Fruit fly (Drosophila melanogaster): ENCODE data around the gene CG31810.

Gene CG31810

DNA sequence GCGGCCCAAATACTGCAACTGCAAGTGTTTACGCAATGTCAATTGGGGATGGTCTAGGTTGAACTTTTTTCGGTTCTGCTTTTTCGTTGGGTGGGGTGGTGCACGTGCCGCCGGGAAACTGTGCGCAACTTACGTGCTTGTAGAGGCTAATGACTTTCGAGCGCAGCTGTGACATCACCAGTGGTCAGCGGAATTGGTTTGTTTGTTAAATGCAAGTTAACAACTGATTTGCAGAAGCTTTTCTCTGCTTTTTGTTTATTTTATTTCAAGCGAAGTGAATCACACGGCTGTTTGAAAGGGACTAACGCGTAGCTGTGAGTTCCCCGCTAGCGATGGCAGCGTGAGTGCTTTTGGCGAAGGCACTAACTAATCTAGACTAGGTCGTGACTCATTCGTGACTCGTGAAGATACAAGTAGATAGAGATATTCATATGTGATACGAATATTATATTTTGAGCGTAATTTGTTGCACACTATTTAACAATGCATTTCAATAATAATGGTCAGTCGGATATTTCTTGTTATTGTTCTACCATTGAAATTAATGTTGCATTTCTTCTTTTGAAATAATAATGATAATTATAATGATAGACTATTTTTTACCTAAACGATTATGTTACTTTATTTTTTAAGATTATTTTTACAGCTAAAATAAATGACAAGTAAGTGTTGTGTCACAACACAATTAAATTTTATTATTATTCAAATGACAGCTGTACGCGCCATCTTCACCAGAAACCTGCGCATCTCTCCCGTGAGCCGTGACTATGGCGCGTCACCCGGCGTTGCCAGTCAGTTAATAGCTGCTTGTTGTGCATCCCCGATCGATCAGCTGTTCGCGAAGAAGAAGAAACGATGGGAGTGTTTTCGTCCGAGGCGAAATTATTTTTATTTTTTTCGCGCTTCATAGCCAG, 35.7 kb upstream of the CG31810 start, which contains the start of the genes osi and tweek (continued):
- no peak for TF ChIP-seq CG7271 (tag; optimal IDR thresholded peaks at IDR 0.05)
- peak; percentile 27 for TF ChIP-seq tap (tag; optimal IDR thresholded peaks at IDR 0.05)
- TF ChIP-seq CoRest (tag; optimal IDR thresholded peaks at IDR 0.05) = peak; percentile 81
- no peak for TF ChIP-seq eyg (GFP tag; optimal IDR thresholded peaks at IDR 0.05)
- TF ChIP-seq psq (GFP tag; optimal IDR thresholded peaks at IDR 0.05) = no peak
- peak; percentile 48 for TF ChIP-seq Oli (tag; optimal IDR thresholded peaks at IDR 0.05)
- peak; percentile 31; the same call in 1 of the 2 replicates for TF ChIP-seq CG1024 (GFP tag; IDR thresholded peaks at IDR 0.05)
- peak; percentile 55 for TF ChIP-seq MTF-1 (GFP tag; optimal IDR thresholded peaks at IDR 0.05; ENCODE audit: borderline replicate concordance)
- no peak for TF ChIP-seq C15 (GFP tag; IDR thresholded peaks at IDR 0.05)
- peak; percentile 84 for TF ChIP-seq NFAT (GFP tag; IDR thresholded peaks at IDR 0.05)
- TF ChIP-seq onecut (GFP tag; IDR thresholded peaks at IDR 0.05) = no peak
- TF ChIP-seq Ptx1 (GFP tag; IDR thresholded peaks at IDR 0.05) = peak; percentile 61
- TF ChIP-seq Xrp1 (GFP tag; IDR thresholded peaks at IDR 0.05) = no peak
- TF ChIP-seq CG13123 (GFP tag; optimal IDR thresholded peaks at IDR 0.05) = peak; percentile 5
- TF ChIP-seq trh (GFP tag; optimal IDR thresholded peaks at IDR 0.05) = peak; percentile 47
- TF ChIP-seq Rx (GFP tag; IDR thresholded peaks at IDR 0.05) = no peak
- TF ChIP-seq H2.0 (GFP tag; IDR thresholded peaks at IDR 0.05) = peak; percentile 50
- TF ChIP-seq shn (GFP tag; optimal IDR thresholded peaks at IDR 0.05) = peak; percentile 28
- no peak for TF ChIP-seq CG4707 (GFP tag; optimal IDR thresholded peaks at IDR 0.05)
- TF ChIP-seq CG12219 (GFP tag; optimal IDR thresholded peaks at IDR 0.05) = no peak
- TF ChIP-seq CG15011 (GFP tag; optimal IDR thresholded peaks at IDR 0.05) = no peak
- TF ChIP-seq CG14710 (tag; optimal IDR thresholded peaks at IDR 0.05) = peak; percentile 52
- peak; percentile 70 for TF ChIP-seq grau (tag; optimal IDR thresholded peaks at IDR 0.05)
- TF ChIP-seq CG6689 (GFP tag; IDR thresholded peaks at IDR 0.05) = no peak
- no peak for TF ChIP-seq CG14965 (GFP tag; optimal IDR thresholded peaks at IDR 0.05; ENCODE audit: borderline replicate concordance)
- TF ChIP-seq h (optimal IDR thresholded peaks at IDR 0.05) = no peak
- TF ChIP-seq btn (GFP tag; optimal IDR thresholded peaks at IDR 0.05) = no peak
- TF ChIP-seq CG32532 (GFP tag; IDR thresholded peaks at IDR 0.05) = peak; percentile 49
- no peak for TF ChIP-seq so (GFP tag; IDR thresholded peaks at IDR 0.05)
- TF ChIP-seq CG31441 (GFP tag; IDR thresholded peaks at IDR 0.05) = no peak; the same call in 1 of the 2 replicates
- peak; percentile 25 for TF ChIP-seq CG12769 (tag; optimal IDR thresholded peaks at IDR 0.05)
- no peak; the same call in 2 of the 3 replicates for TF ChIP-seq CG17361 (GFP tag; IDR thresholded peaks at IDR 0.05)
- no peak for TF ChIP-seq CG17612 (GFP tag; IDR thresholded peaks at IDR 0.05)
- no peak for TF ChIP-seq run (tag; optimal IDR thresholded peaks at IDR 0.05)
- TF ChIP-seq Hey (tag; optimal IDR thresholded peaks at IDR 0.05) = peak; percentile 52
- TF ChIP-seq crp (GFP tag; optimal IDR thresholded peaks at IDR 0.05) = peak; percentile 58 to 95
- TF ChIP-seq CG12155 (GFP tag; optimal IDR thresholded peaks at IDR 0.05) = peak; percentile 76
- no peak for TF ChIP-seq HLH3B (GFP tag; IDR thresholded peaks at IDR 0.05)
- no peak for TF ChIP-seq br (optimal IDR thresholded peaks at IDR 0.05)
- peak; percentile 58 for TF ChIP-seq trem (tag; optimal IDR thresholded peaks at IDR 0.05)
- peak; percentile 22; the same call in 1 of the 2 replicates for TF ChIP-seq CG11085 (GFP tag; IDR thresholded peaks at IDR 0.05)
- TF ChIP-seq CG10267 (tag; optimal IDR thresholded peaks at IDR 0.05) = peak; percentile 33
- TF ChIP-seq CG7745 (tag; optimal IDR thresholded peaks at IDR 0.05) = no peak
- TF ChIP-seq CG2889 (GFP tag; IDR thresholded peaks at IDR 0.05) = 0 out of 3 replicates have a peak, but pooled peaks have one; percentile 38
- peak; percentile 54 for TF ChIP-seq CG12104 (GFP tag; optimal IDR thresholded peaks at IDR 0.05)
- no peak for TF ChIP-seq dati (GFP tag; IDR thresholded peaks at IDR 0.05)
- peak; percentile 94 for TF ChIP-seq CG3995 (GFP tag; optimal IDR thresholded peaks at IDR 0.05)
- TF ChIP-seq CG2202 (tag; optimal IDR thresholded peaks at IDR 0.05) = no peak
- TF ChIP-seq sim (GFP tag; IDR thresholded peaks at IDR 0.05) = no peak
- peak; percentile 83 for TF ChIP-seq CG13775 (GFP tag; optimal IDR thresholded peaks at IDR 0.05)
